Fruit fly (Drosophila melanogaster): ENCODE measurements around the gene orb2.

DNA sequence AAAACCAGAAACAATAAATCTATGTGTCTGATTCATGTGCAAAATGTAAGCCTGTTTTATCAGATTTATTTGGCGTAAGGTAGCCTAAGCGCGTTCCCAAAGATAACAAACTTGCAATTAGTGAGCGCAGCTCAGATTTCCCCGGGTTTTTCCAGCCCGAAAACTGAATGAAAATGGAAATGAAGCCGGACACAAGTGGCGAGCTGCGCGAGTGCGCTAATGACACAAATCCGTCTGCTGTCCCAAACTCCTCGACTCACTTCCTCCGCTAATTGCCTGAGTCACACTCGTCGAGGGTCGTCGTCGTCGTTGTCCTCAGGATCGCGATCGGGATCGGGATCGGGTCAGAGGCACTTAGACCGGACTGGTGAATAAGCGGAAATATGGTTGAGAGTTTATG lies 48.3 kb upstream of the orb2 start:
- TF ChIP-seq CG8301 (tag; optimal IDR thresholded peaks at IDR 0.05): no peak
- no peak for TF ChIP-seq Pif1B (GFP tag; optimal IDR thresholded peaks at IDR 0.05)
- no peak for TF ChIP-seq Snoo (tag; optimal IDR thresholded peaks at IDR 0.05)
- TF ChIP-seq Ets98B (GFP tag; IDR thresholded peaks at IDR 0.05): no peak
- TF ChIP-seq CG9948 (tag; optimal IDR thresholded peaks at IDR 0.05): no peak
- no peak for TF ChIP-seq EcR (GFP tag; optimal IDR thresholded peaks at IDR 0.05)
- TF ChIP-seq CG4496 (GFP tag; IDR thresholded peaks at IDR 0.05): no peak
- TF ChIP-seq CG34367 (tag; optimal IDR thresholded peaks at IDR 0.05): no peak
- TF ChIP-seq CG8159 (tag; optimal IDR thresholded peaks at IDR 0.05): no peak
- TF ChIP-seq CG14655 (GFP tag; optimal IDR thresholded peaks at IDR 0.05): no peak
- no peak for TF ChIP-seq rn (GFP tag; IDR thresholded peaks at IDR 0.05)
